Worm (Caenorhabditis elegans) whole organism, midembryonic: ENCODE results near the gene str-82.

ENCODE experiments used
- T22C8.4 ChIP-seq: fragments of 200-800 bp; sonication (Bioruptor generic); IDR thresholded peaks from 2 replicates; pipeline ENCODE4 v1.3.6; 2022; ENCODE audit warnings: missing genetic modification characterization, missing compliant biosample characterization
- cog-1 ChIP-seq: sonication (generic microtip); optimal IDR thresholded peaks from 2 replicates; lab custom pipeline; 2016; ENCODE audit warnings: missing genetic modification characterization, missing compliant biosample characterization
- flt-1 ChIP-seq: fragments of 200-800 bp; sonication (Bioruptor generic); IDR thresholded peaks from 2 replicates; pipeline ENCODE4 v1.3.6; 2022; ENCODE audit warnings: missing genetic modification characterization, missing compliant biosample characterization
- klf-2 ChIP-seq: fragments of 200-800 bp; sonication (Bioruptor generic); conservative IDR thresholded peaks from 2 replicates; pipeline ENCODE4 v1.3.6; 2022; ENCODE audit warnings: missing genetic modification reagents, missing genetic modification characterization, missing compliant biosample characterization
- med-1 ChIP-seq: sonication (generic microtip); optimal IDR thresholded peaks from 2 replicates; lab custom pipeline; 2017; ENCODE audit warnings: missing genetic modification characterization, mild to moderate bottlenecking, missing compliant biosample characterization, antibody characterized with exemption, missing genetic modification reagents; ENCODE audit not compliant: insufficient read depth
- ref-1 ChIP-seq: fragments of 200-800 bp; sonication (Bioruptor generic); conservative IDR thresholded peaks from 2 replicates; pipeline ENCODE4 v1.3.6; 2022; ENCODE audit warnings: missing genetic modification reagents, missing genetic modification characterization, missing compliant biosample characterization
- tab-1 ChIP-seq: fragments of 200-800 bp; sonication (Bioruptor generic); IDR thresholded peaks from 2 replicates; pipeline ENCODE4 v1.3.6; 2022; ENCODE audit warnings: missing genetic modification characterization, missing compliant biosample characterization
- ztf-23 ChIP-seq: fragments of 200-800 bp; sonication (Bioruptor generic); IDR thresholded peaks from 2 replicates; pipeline ENCODE4 v1.3.6; 2022; ENCODE audit warnings: missing genetic modification reagents, missing genetic modification characterization, missing compliant biosample characterization
- ztf-29 ChIP-seq: fragments of 200-800 bp; sonication (Bioruptor generic); IDR thresholded peaks from 2 replicates; pipeline ENCODE4 v1.3.6; 2022; ENCODE audit warnings: missing genetic modification reagents, missing genetic modification characterization, missing compliant biosample characterization

str-82 gene

ce11 chrV:3976964-3977363 is 2.5 kb downstream of the str-82 start, which contains the start of gene str-83:
TSS of gene str-83 (plus strand) at chrV:3977264.
- TF ChIP-seq tab-1 (GFP tag; lab: Robert Waterston, UW) (no peak), med-1 (GFP tag; lab: Kevin White, UChicago) (no peak)

ce11 chrV:3979053-3979452 is 4.6 kb downstream of the str-82 start, which contains the start of gene nlp-34:
TSS of gene nlp-34 (minus strand) at chrV:3979134.
- TF ChIP-seq ztf-23 = no peak
- TF ChIP-seq med-1 (GFP tag; lab: Kevin White, UChicago) = no peak
- TF ChIP-seq flt-1 (GFP tag; lab: Robert Waterston, UW) = no peak
- TF ChIP-seq ref-1 (GFP tag; lab: Robert Waterston, UW) = no peak
- TF ChIP-seq cog-1 (tag; lab: Kevin White, UChicago) = no peak
- TF ChIP-seq ztf-29 (GFP tag; lab: Robert Waterston, UW) = no peak
- TF ChIP-seq tab-1 (GFP tag; lab: Robert Waterston, UW) = no peak

- TF ChIP-seq ztf-23 (no peak), ztf-29 (GFP tag; lab: Robert Waterston, UW) (no peak), flt-1 (GFP tag; lab: Robert Waterston, UW) (no peak), T22C8.4 (no peak), klf-2 (no peak), tab-1 (GFP tag; lab: Robert Waterston, UW) (no peak), ref-1 (GFP tag; lab: Robert Waterston, UW) (no peak), med-1 (GFP tag; lab: Kevin White, UChicago) (no peak), cog-1 (tag; lab: Kevin White, UChicago) (no peak)
Observed at ce11 chrV:3979819-3980218, 5.4 kb downstream of the str-82 start, which contains the start of gene nlp-31. TSS of gene nlp-31 (plus strand) at chrV:3980055.

ce11 chrV:3980228-3980933 is 5.9 kb downstream of the str-82 start:
- TF ChIP-seq med-1 (GFP tag; lab: Kevin White, UChicago) = no peak
- no peak for TF ChIP-seq ztf-29 (GFP tag; lab: Robert Waterston, UW)
- no peak for TF ChIP-seq klf-2
- no peak for TF ChIP-seq ref-1 (GFP tag; lab: Robert Waterston, UW)
- no peak for TF ChIP-seq cog-1 (tag; lab: Kevin White, UChicago)
- no peak for TF ChIP-seq ztf-23
- TF ChIP-seq tab-1 (GFP tag; lab: Robert Waterston, UW) = no peak
- TF ChIP-seq flt-1 (GFP tag; lab: Robert Waterston, UW) = no peak
- no peak for TF ChIP-seq T22C8.4

ce11 chrV:3981680-3982079 is 7.2 kb downstream of the str-82 start, which contains the start of gene nlp-30:
TSS of gene nlp-30 (plus strand) at chrV:3981980.
- TF ChIP-seq cog-1 (tag; lab: Kevin White, UChicago) (no peak), T22C8.4 (no peak), med-1 (GFP tag; lab: Kevin White, UChicago) (no peak), ztf-23 (no peak), flt-1 (GFP tag; lab: Robert Waterston, UW) (no peak), ref-1 (GFP tag; lab: Robert Waterston, UW) (no peak), tab-1 (GFP tag; lab: Robert Waterston, UW) (no peak)

ce11 chrV:3984178-3984577 is 9.7 kb downstream of the str-82 start, which contains the start of gene nlp-29:
TSS of gene nlp-29 (plus strand) at chrV:3984425.
- TF ChIP-seq ref-1 (GFP tag; lab: Robert Waterston, UW) (no peak), klf-2 (no peak), flt-1 (GFP tag; lab: Robert Waterston, UW) (no peak), tab-1 (GFP tag; lab: Robert Waterston, UW) (no peak), med-1 (GFP tag; lab: Kevin White, UChicago) (no peak)

- no peak for TF ChIP-seq ztf-29 (GFP tag; lab: Robert Waterston, UW)
- TF ChIP-seq T22C8.4 = no peak
Observed at ce11 chrV:3985104-3985503, 10.6 kb downstream of the str-82 start.

- no peak for TF ChIP-seq flt-1 (GFP tag; lab: Robert Waterston, UW)
- TF ChIP-seq ztf-29 (GFP tag; lab: Robert Waterston, UW) = no peak
- no peak for TF ChIP-seq ref-1 (GFP tag; lab: Robert Waterston, UW)
- TF ChIP-seq cog-1 (tag; lab: Kevin White, UChicago) = no peak
- TF ChIP-seq med-1 (GFP tag; lab: Kevin White, UChicago) = no peak
- no peak for TF ChIP-seq tab-1 (GFP tag; lab: Robert Waterston, UW)
- no peak for TF ChIP-seq klf-2
- TF ChIP-seq ztf-23 = no peak
- no peak for TF ChIP-seq T22C8.4
Observed at ce11 chrV:3987616-3988015, 13.2 kb downstream of the str-82 start, which contains the start of gene nlp-28. TSS of gene nlp-28 (plus strand) at chrV:3987900.

- TF ChIP-seq ztf-29 (GFP tag; lab: Robert Waterston, UW) = no peak
- TF ChIP-seq ref-1 (GFP tag; lab: Robert Waterston, UW) = no peak
- TF ChIP-seq ztf-23 = no peak
- TF ChIP-seq tab-1 (GFP tag; lab: Robert Waterston, UW) = no peak
- no peak for TF ChIP-seq klf-2
- TF ChIP-seq cog-1 (tag; lab: Kevin White, UChicago) = no peak
- TF ChIP-seq flt-1 (GFP tag; lab: Robert Waterston, UW) = no peak
- no peak for TF ChIP-seq med-1 (GFP tag; lab: Kevin White, UChicago)
- TF ChIP-seq T22C8.4 = no peak
Observed at ce11 chrV:3989070-3989469, 14.6 kb downstream of the str-82 start, which contains the start of gene nlp-27. TSS of gene nlp-27 (plus strand) at chrV:3989378.

- TF ChIP-seq cog-1 (tag; lab: Kevin White, UChicago) = no peak
- no peak for TF ChIP-seq flt-1 (GFP tag; lab: Robert Waterston, UW)
- no peak for TF ChIP-seq med-1 (GFP tag; lab: Kevin White, UChicago)
- TF ChIP-seq tab-1 (GFP tag; lab: Robert Waterston, UW) = no peak
- no peak for TF ChIP-seq ztf-23
- no peak for TF ChIP-seq ztf-29 (GFP tag; lab: Robert Waterston, UW)
- no peak for TF ChIP-seq klf-2
- TF ChIP-seq T22C8.4 = no peak
- no peak for TF ChIP-seq ref-1 (GFP tag; lab: Robert Waterston, UW)
Observed at ce11 chrV:3992334-3992733, 17.9 kb downstream of the str-82 start.
